Fruit fly (Drosophila melanogaster): ENCODE measurements around the gene Ag5r2.

DNA sequence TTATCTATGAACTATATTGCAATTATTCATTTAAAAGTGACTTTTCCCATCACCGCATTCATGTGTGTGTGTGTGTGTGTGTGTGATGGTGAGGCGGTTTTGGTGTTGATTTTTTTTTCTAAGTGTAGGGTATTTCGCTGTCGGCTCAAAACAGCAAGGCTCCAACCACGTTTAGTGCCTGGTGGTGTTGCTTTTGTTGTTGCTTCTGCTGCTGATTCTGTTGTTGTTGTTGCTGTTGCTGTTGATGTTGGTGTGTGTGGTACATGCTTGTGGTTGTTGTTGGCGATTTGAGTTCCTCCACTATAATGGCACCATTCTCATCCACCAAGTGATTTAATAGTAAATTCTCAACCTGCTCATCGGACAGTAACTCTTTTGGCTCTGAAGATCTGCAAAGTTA is 43.8 kb upstream of the Ag5r2 start:
- no peak for TF ChIP-seq Pif1A (GFP tag; optimal IDR thresholded peaks at IDR 0.05)
- TF ChIP-seq CG9948 (tag; optimal IDR thresholded peaks at IDR 0.05) = no peak
- no peak for TF ChIP-seq CG32121 (GFP tag; IDR thresholded peaks at IDR 0.05)
- TF ChIP-seq CG15710 (tag; optimal IDR thresholded peaks at IDR 0.05) = no peak
- no peak for TF ChIP-seq CG4496 (GFP tag; IDR thresholded peaks at IDR 0.05)
- no peak for TF ChIP-seq EcR (GFP tag; optimal IDR thresholded peaks at IDR 0.05)
- no peak for TF ChIP-seq rn (GFP tag; IDR thresholded peaks at IDR 0.05)
- no peak for TF ChIP-seq fd96Ca (GFP tag; IDR thresholded peaks at IDR 0.05)
- no peak for TF ChIP-seq Ets98B (GFP tag; IDR thresholded peaks at IDR 0.05)
- no peak for TF ChIP-seq CG14655 (GFP tag; optimal IDR thresholded peaks at IDR 0.05)
- TF ChIP-seq Snoo (tag; optimal IDR thresholded peaks at IDR 0.05) = no peak
- TF ChIP-seq CG8159 (tag; optimal IDR thresholded peaks at IDR 0.05) = no peak
- no peak for TF ChIP-seq CG17806 (tag; optimal IDR thresholded peaks at IDR 0.05)
- TF ChIP-seq Pif1B (GFP tag; optimal IDR thresholded peaks at IDR 0.05) = no peak
